Worm (Caenorhabditis elegans): ENCODE results near the gene atg-3.
A peak's percentile ranks its signal among the peaks of the same experiment; 100 is the strongest.

ce11 chrIV:1012447-1012846 is 2.1 kb downstream of the atg-3 start, which contains the start of gene rbm-39:
- TF ChIP-seq mdl-1 (tag; optimal IDR thresholded peaks at IDR 0.05) (peak; percentile 26), elt-3 (tag; optimal IDR thresholded peaks at IDR 0.05) (no peak), daf-12 (tag; optimal IDR thresholded peaks at IDR 0.05) (no peak), elt-1 (tag; optimal IDR thresholded peaks at IDR 0.05) (no peak), ztf-11 (tag; optimal IDR thresholded peaks at IDR 0.05) (no peak)
